Worm (Caenorhabditis elegans): Measurements from ENCODE around the gene cyd-1.

The cyd-1 gene

ce11 chrII:12980212-12980611 lies at the start of gene cyd-1:
Gene cyd-1, plus strand, starts transcription at chrII:12980591.
- TF ChIP-seq W03F9.2 (tag; optimal IDR thresholded peaks at IDR 0.05) (no peak), dao-5 (tag; optimal IDR thresholded peaks at IDR 0.05) (no peak), him-1 (tag; optimal IDR thresholded peaks at IDR 0.05) (no peak)

DNA sequence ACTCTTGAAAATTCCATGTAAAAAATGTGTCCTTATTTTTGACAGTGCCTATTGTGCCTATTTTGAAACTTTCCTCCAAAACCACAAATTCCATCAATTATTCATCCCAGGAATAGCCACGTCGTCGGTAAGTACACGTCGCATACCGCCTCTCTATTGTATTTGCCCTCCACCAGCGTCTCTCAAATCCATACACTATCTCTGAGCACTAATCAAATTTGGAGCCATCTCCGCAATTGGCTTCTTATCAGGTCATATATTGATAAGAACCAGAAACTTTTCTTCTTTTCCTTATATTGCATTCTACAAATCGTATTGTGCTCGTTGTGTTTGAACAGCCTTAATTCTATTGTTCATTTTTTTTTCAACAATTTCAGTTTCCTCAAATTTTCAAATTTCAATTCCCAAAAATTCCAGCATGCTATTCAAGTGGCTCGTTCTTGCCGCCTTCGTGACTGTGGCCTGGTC lies 48.9 kb upstream of the cyd-1 start, which contains the start of gene dct-18:
Gene dct-18, plus strand, starts transcription at position 418 of the 468 bp plus-strand sequence.
- TF ChIP-seq him-1 (tag; optimal IDR thresholded peaks at IDR 0.05) = no peak
- TF ChIP-seq W03F9.2 (tag; optimal IDR thresholded peaks at IDR 0.05) = no peak
- TF ChIP-seq dao-5 (tag; optimal IDR thresholded peaks at IDR 0.05) = no peak

DNA sequence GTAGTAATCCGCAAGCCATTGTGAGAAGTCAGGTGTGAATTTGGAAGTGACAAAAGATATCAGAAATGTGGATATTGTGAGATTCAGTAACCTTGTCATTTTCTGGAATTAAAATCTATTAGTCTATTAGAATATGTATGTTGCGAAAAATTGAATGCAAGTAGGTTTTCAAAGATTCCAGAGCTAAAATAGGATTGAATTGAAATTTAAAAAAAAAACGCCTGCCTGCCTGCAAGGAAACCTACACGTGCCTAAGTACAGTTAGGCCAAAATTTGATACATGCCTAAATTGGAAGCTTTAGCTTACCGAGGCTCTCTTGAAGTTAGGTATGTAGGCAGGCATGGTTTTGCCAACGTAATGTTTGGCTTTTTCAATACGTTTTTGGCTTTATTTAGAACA lies 45.1 kb upstream of the cyd-1 start, which contains the start of gene lips-9:
Gene lips-9, minus strand, starts transcription at position 101 of the 400 bp plus-strand sequence.
- TF ChIP-seq dao-5 (tag; optimal IDR thresholded peaks at IDR 0.05) = no peak
- no peak for TF ChIP-seq him-1 (tag; optimal IDR thresholded peaks at IDR 0.05)
- TF ChIP-seq W03F9.2 (tag; optimal IDR thresholded peaks at IDR 0.05) = no peak

- TF ChIP-seq dao-5 (tag; optimal IDR thresholded peaks at IDR 0.05) (no peak), him-1 (tag; optimal IDR thresholded peaks at IDR 0.05) (no peak), W03F9.2 (tag; optimal IDR thresholded peaks at IDR 0.05) (no peak)
Measured at ce11 chrII:12939161-12939560, 41.2 kb upstream of the cyd-1 start.

DNA sequence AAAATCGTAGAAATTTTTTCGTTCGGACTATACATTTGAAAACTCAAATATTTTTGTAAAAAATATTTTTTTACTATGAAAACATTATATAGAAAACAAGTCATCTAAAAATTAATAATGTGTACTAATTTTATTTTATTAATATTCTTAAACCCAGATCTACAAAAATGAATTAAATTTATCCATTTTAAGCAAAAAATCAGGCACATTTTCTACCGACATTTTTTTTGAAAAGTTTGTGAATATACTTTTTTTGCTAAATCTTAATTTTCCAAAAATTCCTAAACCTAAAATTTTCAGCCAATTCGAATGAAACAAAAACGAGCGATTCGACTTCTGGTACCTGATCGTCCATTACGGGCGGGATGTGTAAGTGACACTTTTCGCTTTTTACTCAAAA lies 40.6 kb upstream of the cyd-1 start, which contains the start of gene arrd-10:
Gene arrd-10, plus strand, starts transcription at position 301 of the 400 bp plus-strand sequence.
- TF ChIP-seq dao-5 (tag; optimal IDR thresholded peaks at IDR 0.05) (no peak), W03F9.2 (tag; optimal IDR thresholded peaks at IDR 0.05) (no peak), him-1 (tag; optimal IDR thresholded peaks at IDR 0.05) (no peak)

ce11 chrII:12942496-12942895 lies 37.9 kb upstream of the cyd-1 start:
- TF ChIP-seq dao-5 (tag; optimal IDR thresholded peaks at IDR 0.05) (no peak), him-1 (tag; optimal IDR thresholded peaks at IDR 0.05) (no peak), W03F9.2 (tag; optimal IDR thresholded peaks at IDR 0.05) (no peak)

DNA sequence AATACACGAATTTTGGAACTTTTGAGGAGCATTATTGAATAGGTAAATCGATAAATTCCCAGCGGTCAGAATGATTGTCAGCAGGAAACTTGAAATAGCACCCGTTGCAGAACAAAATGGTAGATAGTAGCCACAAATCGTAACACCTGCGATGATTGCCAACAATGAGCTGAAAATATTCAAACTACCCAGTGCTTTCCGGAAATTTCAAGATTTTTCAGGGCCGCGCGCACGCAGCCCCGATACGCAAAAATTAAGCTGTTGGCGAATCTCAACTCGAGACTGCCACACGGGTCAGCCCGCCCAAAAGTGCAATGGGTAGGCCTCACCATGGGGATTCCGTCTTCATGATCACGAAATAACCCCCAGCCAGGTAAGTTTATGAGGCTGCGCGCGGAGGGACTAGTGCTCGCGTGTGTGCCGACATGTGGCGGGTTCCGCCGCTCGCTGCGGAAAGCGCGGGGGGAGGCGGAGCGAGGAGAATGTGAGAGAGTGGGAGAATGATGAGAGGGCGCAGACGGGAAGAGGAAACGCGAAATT lies 35.7 kb upstream of the cyd-1 start:
- TF ChIP-seq him-1 (tag; optimal IDR thresholded peaks at IDR 0.05) = peak; percentile 82
- peak; percentile 85 for TF ChIP-seq dao-5 (tag; optimal IDR thresholded peaks at IDR 0.05)
- peak; percentile 80 for TF ChIP-seq W03F9.2 (tag; optimal IDR thresholded peaks at IDR 0.05)

DNA sequence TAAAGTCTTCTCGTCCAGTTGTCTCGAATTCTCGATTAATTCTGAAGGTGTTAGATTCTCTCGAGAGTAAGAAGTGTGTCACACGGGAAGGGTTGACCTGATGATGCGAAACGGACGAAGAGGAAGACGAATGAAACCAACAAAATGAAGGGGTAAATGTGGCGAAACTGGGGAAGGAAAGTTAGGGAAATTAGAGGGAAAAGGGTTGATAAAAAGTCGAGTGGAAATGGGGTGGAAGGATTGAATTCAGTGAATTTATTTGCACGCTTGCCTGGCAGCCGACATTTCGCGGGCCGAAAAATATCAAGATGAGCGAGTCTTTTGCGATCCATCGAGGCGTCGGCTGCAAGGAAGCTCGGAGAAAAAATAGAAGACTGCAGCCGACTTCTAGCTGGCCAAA lies 32.2 kb upstream of the cyd-1 start, which contains the start of gene F58G1.7:
Gene F58G1.7, minus strand, starts transcription at position 101 of the 400 bp plus-strand sequence.
- TF ChIP-seq dao-5 (tag; optimal IDR thresholded peaks at IDR 0.05) = no peak
- no peak for TF ChIP-seq him-1 (tag; optimal IDR thresholded peaks at IDR 0.05)
- TF ChIP-seq W03F9.2 (tag; optimal IDR thresholded peaks at IDR 0.05) = no peak

ce11 chrII:12953297-12953696 lies 27.1 kb upstream of the cyd-1 start:
- TF ChIP-seq W03F9.2 (tag; optimal IDR thresholded peaks at IDR 0.05) (no peak), dao-5 (tag; optimal IDR thresholded peaks at IDR 0.05) (no peak), him-1 (tag; optimal IDR thresholded peaks at IDR 0.05) (no peak)

- no peak for TF ChIP-seq W03F9.2 (tag; optimal IDR thresholded peaks at IDR 0.05)
- no peak for TF ChIP-seq him-1 (tag; optimal IDR thresholded peaks at IDR 0.05)
- TF ChIP-seq dao-5 (tag; optimal IDR thresholded peaks at IDR 0.05) = no peak
Measured at ce11 chrII:12954670-12955069, 25.7 kb upstream of the cyd-1 start, which contains the start of the genes Y38F1A.1 and Y38F1A.2. Gene Y38F1A.1, minus strand, starts transcription at chrII:12954770. Gene Y38F1A.2, plus strand, starts transcription at chrII:12954958.

DNA sequence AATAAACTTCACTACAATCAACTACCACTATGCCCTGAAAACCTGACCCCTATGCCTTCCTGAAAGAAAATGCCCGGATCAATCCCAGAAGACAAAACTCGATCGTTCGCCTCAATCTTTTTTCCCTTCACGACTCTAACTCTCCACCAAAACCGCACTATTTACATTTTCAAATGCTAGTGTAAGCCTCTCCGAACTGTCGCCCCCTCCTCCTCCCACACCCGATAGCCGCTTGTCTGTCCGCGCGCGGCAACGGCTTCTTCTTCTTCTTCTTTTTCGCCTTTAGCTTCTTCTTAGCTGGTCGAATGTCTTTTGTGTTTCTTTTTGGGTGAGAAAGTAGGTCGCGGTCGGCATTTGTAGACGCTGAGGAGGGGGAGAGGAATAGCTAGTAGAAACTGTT lies 20.2 kb upstream of the cyd-1 start:
- no peak for TF ChIP-seq dao-5 (tag; optimal IDR thresholded peaks at IDR 0.05)
- TF ChIP-seq W03F9.2 (tag; optimal IDR thresholded peaks at IDR 0.05) = no peak
- TF ChIP-seq him-1 (tag; optimal IDR thresholded peaks at IDR 0.05) = no peak

- TF ChIP-seq W03F9.2 (tag; optimal IDR thresholded peaks at IDR 0.05) = no peak
- no peak for TF ChIP-seq dao-5 (tag; optimal IDR thresholded peaks at IDR 0.05)
- TF ChIP-seq him-1 (tag; optimal IDR thresholded peaks at IDR 0.05) = no peak
Measured at ce11 chrII:12961293-12961692, 19.1 kb upstream of the cyd-1 start.

DNA sequence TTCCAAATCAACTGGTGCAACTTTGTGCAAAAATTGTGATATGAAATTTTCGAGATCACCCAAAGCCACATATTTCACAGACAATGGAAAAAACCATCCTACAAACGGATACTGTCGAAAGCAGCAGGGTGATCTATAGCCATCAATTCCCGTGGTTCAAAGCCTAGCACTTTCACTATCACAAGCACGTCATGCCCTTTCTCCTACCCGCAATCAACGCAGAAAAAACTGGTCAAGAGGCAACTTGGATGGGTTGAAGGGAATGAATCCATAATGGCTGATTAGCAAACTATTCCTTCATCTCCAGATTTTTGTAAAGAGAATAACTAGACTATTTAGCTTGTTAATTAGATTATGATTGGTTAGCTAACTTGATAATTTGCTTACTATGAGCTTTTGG lies 18.6 kb upstream of the cyd-1 start:
- no peak for TF ChIP-seq W03F9.2 (tag; optimal IDR thresholded peaks at IDR 0.05)
- no peak for TF ChIP-seq him-1 (tag; optimal IDR thresholded peaks at IDR 0.05)
- no peak for TF ChIP-seq dao-5 (tag; optimal IDR thresholded peaks at IDR 0.05)

DNA sequence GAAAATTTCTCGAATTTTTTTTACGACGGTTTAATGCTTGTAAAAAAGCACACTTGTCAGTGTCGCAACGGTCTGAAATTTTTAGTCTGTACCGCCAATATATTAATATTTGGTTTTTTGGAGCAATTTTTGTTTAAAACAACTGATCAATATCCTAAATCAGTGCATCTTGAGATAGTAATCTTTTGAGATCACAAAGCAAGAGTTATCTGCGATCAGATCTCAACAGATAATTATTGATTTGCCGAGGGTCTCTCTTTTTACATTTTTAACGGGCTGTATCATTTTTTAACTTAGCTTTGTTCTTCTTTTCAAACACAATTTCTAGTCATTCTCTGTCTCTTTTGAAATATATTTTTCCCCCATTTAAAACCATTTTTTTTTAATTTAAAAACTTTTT lies 15.3 kb upstream of the cyd-1 start:
- TF ChIP-seq dao-5 (tag; optimal IDR thresholded peaks at IDR 0.05) (no peak), W03F9.2 (tag; optimal IDR thresholded peaks at IDR 0.05) (no peak), him-1 (tag; optimal IDR thresholded peaks at IDR 0.05) (no peak)

DNA sequence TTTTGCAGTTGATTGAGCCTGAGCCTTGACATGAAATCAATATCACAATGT lies 15.0 kb upstream of the cyd-1 start, which contains the start of gene ptr-18:
Gene ptr-18, plus strand, starts transcription at position 9 of the 51 bp plus-strand sequence.
- no peak for TF ChIP-seq him-1 (tag; optimal IDR thresholded peaks at IDR 0.05)
- no peak for TF ChIP-seq dao-5 (tag; optimal IDR thresholded peaks at IDR 0.05)
- no peak for TF ChIP-seq W03F9.2 (tag; optimal IDR thresholded peaks at IDR 0.05)
